Fruit fly (Drosophila melanogaster) whole organism, prepupa: ENCODE data around the gene ben.

Source experiments
- Blimp-1 ChIP-seq: fragments of 200-800 bp; sonication (Bioruptor generic); optimal IDR thresholded peaks from 3 replicates; lab custom pipeline; 2017; ENCODE audit warnings: missing biosample characterization, missing genetic modification characterization, mild to moderate bottlenecking, moderate library complexity, missing genetic modification reagents
- CG10631 ChIP-seq: fragments of 200-800 bp; sonication (Bioruptor generic); optimal IDR thresholded peaks from 2 replicates; lab custom pipeline; 2016; ENCODE audit warnings: missing biosample characterization, missing genetic modification characterization
- CG11762 ChIP-seq: fragments of 200-800 bp; sonication (Bioruptor generic); optimal IDR thresholded peaks from 3 replicates; lab custom pipeline; 2016; ENCODE audit warnings: missing biosample characterization, missing genetic modification characterization; ENCODE audit not compliant: insufficient read depth
- CG3032 ChIP-seq: fragments of 200-800 bp; optimal IDR thresholded peaks from 2 replicates; lab custom pipeline; 2019; ENCODE audit warnings: missing biosample characterization, mild to moderate bottlenecking, missing genetic modification characterization, moderate library complexity
- CG31627 ChIP-seq: fragments of 200-800 bp; sonication (Bioruptor generic); optimal IDR thresholded peaks from 3 replicates; lab custom pipeline; 2016; ENCODE audit warnings: missing biosample characterization, missing genetic modification characterization
- CG32006 ChIP-seq: fragments of 200-800 bp; sonication (Bioruptor generic); optimal IDR thresholded peaks from 3 replicates; lab custom pipeline; 2017; ENCODE audit warnings: missing biosample characterization, mild to moderate bottlenecking, missing genetic modification characterization
- CG6276 ChIP-seq: fragments of 200-800 bp; sonication (Bioruptor generic); optimal IDR thresholded peaks from 2 replicates; lab custom pipeline; 2017; ENCODE audit warnings: missing biosample characterization, mild to moderate bottlenecking, missing genetic modification characterization
- CG6792 ChIP-seq: fragments of 200-800 bp; sonication (Bioruptor generic); optimal IDR thresholded peaks from 3 replicates; lab custom pipeline; 2016; ENCODE audit warnings: missing biosample characterization, missing genetic modification characterization
- CG6808 ChIP-seq: fragments of 200-800 bp; sonication (Bioruptor generic); optimal IDR thresholded peaks from 3 replicates; lab custom pipeline; 2017; ENCODE audit warnings: missing biosample characterization, missing genetic modification characterization, mild to moderate bottlenecking, moderate library complexity, missing genetic modification reagents
- CG6854 ChIP-seq: fragments of 200-800 bp; sonication (Bioruptor generic); optimal IDR thresholded peaks from 2 replicates; lab custom pipeline; 2017; ENCODE audit warnings: missing biosample characterization, mild to moderate bottlenecking, missing genetic modification characterization
- CG7368 ChIP-seq: fragments of 200-800 bp; sonication (Bioruptor generic); optimal IDR thresholded peaks from 3 replicates; lab custom pipeline; 2016; ENCODE audit warnings: missing biosample characterization, missing genetic modification characterization
- CG8119 ChIP-seq: fragments of 200-800 bp; sonication (Bioruptor generic); IDR thresholded peaks from 3 replicates; pipeline ENCODE4 v1.3.6; 2022; ENCODE audit warnings: missing biosample characterization, missing genetic modification characterization
- CG8319 ChIP-seq: fragments of 200-800 bp; sonication (Bioruptor generic); optimal IDR thresholded peaks from 3 replicates; lab custom pipeline; 2016; ENCODE audit warnings: missing biosample characterization, missing genetic modification characterization
- CG8632 ChIP-seq: fragments of 200-800 bp; sonication (Bioruptor generic); optimal IDR thresholded peaks from 3 replicates; lab custom pipeline; 2016; ENCODE audit warnings: missing biosample characterization, missing genetic modification characterization
- CG9139 ChIP-seq: fragments of 200-800 bp; sonication (Bioruptor generic); optimal IDR thresholded peaks from 3 replicates; lab custom pipeline; 2017; ENCODE audit warnings: missing biosample characterization, mild to moderate bottlenecking, missing genetic modification characterization
- Eip75B ChIP-seq: fragments of 200-800 bp; sonication (Bioruptor generic); optimal IDR thresholded peaks from 3 replicates; lab custom pipeline; 2016; ENCODE audit warnings: missing biosample characterization, missing genetic modification characterization
- Eip78C ChIP-seq: fragments of 200-800 bp; sonication (Bioruptor generic); peaks from one replicate; lab custom pipeline; 2016; ENCODE audit warnings: missing biosample characterization, missing genetic modification characterization
- Ets21C ChIP-seq: fragments of 200-800 bp; sonication (Bioruptor generic); optimal IDR thresholded peaks from 3 replicates; lab custom pipeline; 2016; ENCODE audit warnings: missing biosample characterization, missing genetic modification characterization
- Ets96B ChIP-seq: fragments of 200-800 bp; optimal IDR thresholded peaks from 2 replicates; lab custom pipeline; 2019; ENCODE audit warnings: missing biosample characterization, mild to moderate bottlenecking, missing genetic modification characterization, moderate library complexity
- Hr38 ChIP-seq: sonication (Bioruptor generic); optimal IDR thresholded peaks from 2 replicates; lab custom pipeline; 2016; ENCODE audit warnings: missing biosample characterization, missing genetic modification characterization
- Hr39 ChIP-seq: fragments of 200-800 bp; sonication (Bioruptor generic); optimal IDR thresholded peaks from 2 replicates; lab custom pipeline; 2016; ENCODE audit warnings: missing biosample characterization, missing genetic modification characterization
- Lpt ChIP-seq: fragments of 200-800 bp; sonication (Bioruptor generic); optimal IDR thresholded peaks from 3 replicates; lab custom pipeline; 2016; ENCODE audit warnings: missing biosample characterization, missing genetic modification characterization
- OdsH ChIP-seq: fragments of 200-800 bp; sonication (Bioruptor generic); optimal IDR thresholded peaks from 3 replicates; lab custom pipeline; 2016; ENCODE audit warnings: missing biosample characterization, missing genetic modification characterization
- Smox ChIP-seq: fragments of 200-800 bp; sonication (Bioruptor generic); optimal IDR thresholded peaks from 3 replicates; lab custom pipeline; 2016; ENCODE audit warnings: missing biosample characterization, missing genetic modification characterization
- Sox102F ChIP-seq: fragments of 200-800 bp; sonication (Bioruptor generic); optimal IDR thresholded peaks from 2 replicates; lab custom pipeline; 2016; ENCODE audit warnings: missing biosample characterization, mild to moderate bottlenecking, missing genetic modification characterization
- Sox14 ChIP-seq: fragments of 200-800 bp; sonication (Bioruptor generic); optimal IDR thresholded peaks from 3 replicates; lab custom pipeline; 2016; ENCODE audit warnings: missing biosample characterization, missing genetic modification characterization
- Sox15 ChIP-seq: fragments of 200-800 bp; sonication (Bioruptor generic); optimal IDR thresholded peaks from 3 replicates; lab custom pipeline; 2016; ENCODE audit warnings: missing biosample characterization, missing genetic modification characterization
- acj6 ChIP-seq: fragments of 200-800 bp; sonication (Bioruptor generic); optimal IDR thresholded peaks from 3 replicates; lab custom pipeline; 2016; ENCODE audit warnings: missing biosample characterization, missing genetic modification characterization
- cyc ChIP-seq: fragments of 200-800 bp; sonication (Bioruptor generic); optimal IDR thresholded peaks from 3 replicates; lab custom pipeline; 2016; ENCODE audit warnings: missing biosample characterization, missing genetic modification characterization
- dac ChIP-seq: fragments of 200-800 bp; sonication (Bioruptor generic); optimal IDR thresholded peaks from 2 replicates; lab custom pipeline; 2017; ENCODE audit warnings: missing biosample characterization, mild to moderate bottlenecking, missing genetic modification characterization
- dsx ChIP-seq: fragments of 200-800 bp; optimal IDR thresholded peaks from 3 replicates; lab custom pipeline; 2019; ENCODE audit warnings: missing biosample characterization, mild to moderate bottlenecking, missing genetic modification characterization, moderate library complexity; ENCODE audit not compliant: poor library complexity, severe bottlenecking
- fd85E ChIP-seq: fragments of 200-800 bp; sonication (Bioruptor generic); optimal IDR thresholded peaks from 3 replicates; lab custom pipeline; 2016; ENCODE audit warnings: missing biosample characterization, missing genetic modification characterization
- net ChIP-seq: fragments of 200-800 bp; sonication (Bioruptor generic); optimal IDR thresholded peaks from 3 replicates; lab custom pipeline; 2016; ENCODE audit warnings: missing biosample characterization, missing genetic modification characterization
- pdm3 ChIP-seq: fragments of 200-800 bp; sonication (Bioruptor generic); optimal IDR thresholded peaks from 3 replicates; lab custom pipeline; 2016; ENCODE audit warnings: missing biosample characterization, missing genetic modification characterization
- salr ChIP-seq, 2 experiments: fragments of 200-800 bp; sonication (Bioruptor generic); optimal IDR thresholded peaks; 3 replicates each; lab custom pipeline; 2016 to 2018; ENCODE audit warnings: missing biosample characterization in 2 of 2, missing genetic modification characterization in 2 of 2, mild to moderate bottlenecking in 1 of 2
- svp ChIP-seq: fragments of 200-800 bp; sonication (Bioruptor generic); peaks from one replicate; lab custom pipeline; 2016; ENCODE audit warnings: missing biosample characterization, missing genetic modification characterization
- vri ChIP-seq: fragments of 200-800 bp; sonication (Bioruptor generic); optimal IDR thresholded peaks from 3 replicates; lab custom pipeline; 2016; ENCODE audit warnings: missing biosample characterization, mild to moderate bottlenecking, missing genetic modification characterization

The ben gene

DNA sequence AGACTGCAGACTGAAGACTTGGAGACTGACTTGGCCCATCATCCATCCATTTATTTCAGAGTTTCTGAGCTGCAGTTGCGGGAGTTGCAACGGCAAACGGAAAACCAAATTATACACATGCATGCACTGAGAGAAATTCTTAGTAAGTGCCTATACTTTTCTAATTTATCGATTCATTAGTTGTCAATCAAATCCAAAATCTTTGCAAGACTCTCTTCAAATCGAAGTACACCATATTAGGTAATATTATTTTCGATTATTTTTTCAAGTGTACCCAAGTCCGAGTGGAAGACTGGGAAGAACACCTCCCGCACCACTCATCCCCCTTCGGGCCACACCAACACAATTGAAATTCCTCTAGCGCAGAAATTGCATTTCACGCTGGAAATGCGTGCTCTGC is 44.7 kb upstream of the ben start (continued):
- TF ChIP-seq OdsH (peak; percentile 14), CG32006 (GFP tag; lab: Kevin White, UChicago) (peak; percentile 73), Lpt (GFP tag; lab: Kevin White, UChicago) (peak; percentile 28), Eip75B (GFP tag; lab: Kevin White, UChicago) (peak; percentile 10), Hr39 (peak; percentile 44), Eip78C (GFP tag; lab: Kevin White, UChicago) (peak; percentile 73), dsx (GFP tag; lab: Kevin White, UChicago) (no peak), Smox (GFP tag; lab: Kevin White, UChicago) (peak; percentile 16), CG10631 (GFP tag; lab: Kevin White, UChicago) (peak; percentile 49), CG11762 (no peak), CG8119 (peak; percentile 61), Ets96B (tag; lab: Kevin White, UChicago) (peak; percentile 44), Sox102F (GFP tag; lab: Kevin White, UChicago) (no peak), CG8319 (no peak), Hr38 (no peak), CG6808 (GFP tag; lab: Kevin White, UChicago) (peak; percentile 30), salr (GFP tag; optimal IDR thresholded peaks at IDR 0.05; lab: Kevin White, UChicago) (peak in 1 of 2 experiments; percentile 25), CG3032 (tag; lab: Kevin White, UChicago) (peak; percentile 29), CG9139 (no peak), CG7368 (GFP tag; lab: Kevin White, UChicago) (no peak), dac (GFP tag; lab: Kevin White, UChicago) (peak; percentile 25), CG6792 (GFP tag; lab: Kevin White, UChicago) (peak; percentile 30), pdm3 (peak; percentile 51)

DNA sequence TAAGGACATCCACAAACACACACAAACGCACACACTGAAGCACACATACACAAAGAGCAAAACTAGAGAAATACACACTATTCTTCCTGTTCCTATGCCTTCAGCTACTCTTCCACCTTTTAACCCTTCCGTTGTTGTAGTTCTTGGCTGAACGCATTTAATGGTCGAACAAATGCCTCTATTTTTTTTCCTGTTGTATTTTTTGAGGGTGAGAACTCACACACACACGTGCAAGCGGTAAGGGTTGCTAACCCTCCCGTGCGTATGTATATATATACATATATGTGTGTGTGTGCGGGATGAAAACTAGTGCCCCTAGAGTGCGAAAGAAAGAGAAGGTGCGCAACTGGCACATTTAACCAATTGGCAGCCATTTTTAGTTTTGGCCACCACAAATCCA is 41.9 kb upstream of the ben start:
- TF ChIP-seq Ets21C: no peak
- no peak for TF ChIP-seq CG6808 (GFP tag; lab: Kevin White, UChicago)

DNA sequence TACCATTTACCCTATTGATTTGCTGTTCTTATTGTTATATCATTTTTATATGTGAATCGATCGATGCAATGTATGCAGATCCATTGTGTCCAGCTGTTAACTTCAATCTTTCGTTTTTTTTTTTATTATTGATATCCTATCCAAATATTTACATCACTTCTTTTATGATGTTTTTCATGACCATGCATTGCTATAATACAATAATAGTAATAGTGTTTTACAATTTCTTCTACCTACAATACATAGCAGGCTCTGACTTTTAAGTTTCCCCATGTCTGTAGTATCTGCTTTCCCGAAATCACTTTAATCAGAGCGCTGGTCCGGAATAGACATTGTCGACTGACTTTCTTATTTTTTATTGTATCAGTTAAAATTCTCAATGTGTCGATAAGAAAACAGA is 41.2 kb upstream of the ben start, which contains the start of gene CG11068:
CG11068 (plus strand) TSS at position 301 of the 400 bp plus-strand sequence.
- TF ChIP-seq CG8119: no peak
- no peak for TF ChIP-seq CG8632
- TF ChIP-seq net: no peak
- TF ChIP-seq Eip75B (GFP tag; lab: Kevin White, UChicago): no peak
- TF ChIP-seq CG8319: no peak
- no peak for TF ChIP-seq CG10631 (GFP tag; lab: Kevin White, UChicago)
- no peak for TF ChIP-seq svp (GFP tag; lab: Kevin White, UChicago)
- TF ChIP-seq Sox15 (GFP tag; lab: Kevin White, UChicago): no peak
- no peak for TF ChIP-seq CG6276 (GFP tag; lab: Kevin White, UChicago)
- TF ChIP-seq Ets96B (tag; lab: Kevin White, UChicago): no peak
- no peak for TF ChIP-seq Lpt (GFP tag; lab: Kevin White, UChicago)
- TF ChIP-seq Eip78C (GFP tag; lab: Kevin White, UChicago): no peak
- no peak for TF ChIP-seq Blimp-1 (GFP tag; lab: Kevin White, UChicago)
- TF ChIP-seq fd85E (GFP tag; lab: Kevin White, UChicago): no peak
- TF ChIP-seq pdm3: no peak
- TF ChIP-seq Smox (GFP tag; lab: Kevin White, UChicago): no peak
- TF ChIP-seq CG6854 (GFP tag; lab: Kevin White, UChicago): no peak
- no peak for TF ChIP-seq Sox14 (GFP tag; lab: Kevin White, UChicago)
- TF ChIP-seq cyc (GFP tag; lab: Kevin White, UChicago): no peak
- no peak for TF ChIP-seq CG31627 (GFP tag; lab: Kevin White, UChicago)

DNA sequence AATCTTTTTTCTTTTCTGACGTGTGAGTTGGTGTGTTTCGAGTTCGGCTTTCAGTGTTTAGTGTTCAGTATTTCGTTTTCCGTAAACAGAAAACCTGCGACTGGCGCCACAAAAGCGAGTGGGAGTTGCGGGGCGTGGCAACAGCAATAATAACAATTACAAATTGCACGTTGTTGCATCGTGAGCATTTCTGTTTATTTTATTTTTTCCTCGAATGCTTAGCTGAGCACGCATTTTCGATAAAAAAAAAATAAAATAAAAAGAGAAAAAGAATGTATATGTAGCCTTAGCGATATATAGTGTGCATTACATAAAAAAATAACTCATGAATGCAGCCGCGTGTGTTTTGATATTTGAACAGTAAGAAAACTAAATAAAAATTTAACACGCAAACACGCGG is 31.3 kb upstream of the ben start:
- no peak for TF ChIP-seq acj6
- TF ChIP-seq vri (GFP tag; lab: Kevin White, UChicago): no peak
- TF ChIP-seq CG31627 (GFP tag; lab: Kevin White, UChicago): no peak
- TF ChIP-seq CG8319: no peak
